Fruit fly (Drosophila melanogaster) whole organism, larva: ENCODE measurements around the gene CG31636.

ENCODE experiments used
- noc ChIP-seq: fragments of 200-800 bp; sonication (Bioruptor generic); optimal IDR thresholded peaks from 3 replicates; lab custom pipeline; 2019; ENCODE audit warnings: missing biosample characterization, mild to moderate bottlenecking, missing genetic modification characterization, moderate library complexity

The CG31636 gene

dm6 chr2L:6613156-6613555 lies 44.8 kb downstream of the CG31636 start:
- no peak for TF ChIP-seq noc (tag; lab: Kevin White, UChicago)

dm6 chr2L:6612477-6613004 lies 45.4 kb downstream of the CG31636 start:
- TF ChIP-seq noc (tag; lab: Kevin White, UChicago): peak; percentile 100

DNA sequence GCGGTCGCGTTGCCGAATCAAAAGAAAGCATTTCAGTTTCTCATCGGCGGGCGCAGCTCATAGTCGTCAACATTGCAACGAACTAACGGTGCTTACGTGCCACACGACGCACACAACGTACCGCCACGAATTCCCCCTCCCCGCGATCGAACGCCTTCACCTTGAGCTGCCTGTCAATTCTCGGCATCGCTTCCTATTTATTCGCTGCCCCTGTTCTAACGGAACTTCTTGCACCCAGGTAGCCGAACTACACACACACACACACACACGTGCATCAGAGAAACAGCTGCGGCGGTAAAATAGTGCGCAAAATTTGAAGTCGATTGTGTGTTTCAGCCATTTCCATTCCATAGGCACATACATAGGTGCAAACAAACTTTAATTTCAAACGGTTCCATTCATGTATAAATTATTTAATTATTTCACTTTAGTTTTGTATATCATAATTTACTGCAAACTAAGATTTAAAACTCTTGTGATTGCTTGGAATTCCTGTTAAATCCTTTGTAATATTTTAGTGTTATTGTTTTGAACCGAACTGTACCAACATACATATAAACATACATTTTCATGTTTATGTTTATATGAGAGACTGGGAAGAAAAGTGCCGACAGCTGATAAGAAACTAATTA lies 46.5 kb downstream of the CG31636 start:
- TF ChIP-seq noc (tag; lab: Kevin White, UChicago): no peak

DNA sequence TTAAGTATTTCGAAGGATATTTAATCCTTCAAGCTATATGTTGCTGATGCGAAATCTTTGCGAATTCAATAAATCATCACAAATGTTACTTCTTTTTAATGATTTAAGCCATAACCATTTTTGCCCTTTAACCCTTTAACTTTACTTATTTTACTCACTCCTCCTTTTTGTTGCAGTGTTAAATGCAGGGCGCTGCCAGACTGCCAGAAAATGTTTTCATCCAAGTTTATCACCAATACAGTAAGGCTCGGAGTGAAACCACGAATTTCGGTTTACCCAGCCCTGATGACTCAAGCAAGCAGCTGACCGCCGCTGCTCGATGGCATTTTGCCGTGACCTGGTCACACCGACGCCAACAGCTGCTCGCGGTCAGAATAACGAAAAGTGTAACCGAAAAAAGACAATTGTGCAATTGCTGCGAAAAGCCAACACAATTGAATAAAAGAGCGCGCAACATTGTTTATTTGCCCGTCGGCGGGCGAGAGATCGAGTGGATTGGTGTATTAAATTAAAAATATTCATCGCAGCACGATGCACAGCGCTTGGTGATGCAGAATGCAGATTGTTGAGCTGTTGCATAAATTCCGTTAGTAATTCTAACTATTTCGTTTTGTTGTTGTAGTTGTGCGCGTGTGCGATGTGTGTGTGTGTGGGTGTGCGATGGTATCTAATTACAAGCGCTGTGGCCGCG lies 47.1 kb downstream of the CG31636 start, which contains the start of gene CG11050:
CG11050 (plus strand) TSS at position 329 of the 691 bp plus-strand sequence.
- TF ChIP-seq noc (tag; lab: Kevin White, UChicago): peak; percentile 16
